Worm (Caenorhabditis elegans): ENCODE measurements around the gene F36H9.5.

The F36H9.5 gene

DNA sequence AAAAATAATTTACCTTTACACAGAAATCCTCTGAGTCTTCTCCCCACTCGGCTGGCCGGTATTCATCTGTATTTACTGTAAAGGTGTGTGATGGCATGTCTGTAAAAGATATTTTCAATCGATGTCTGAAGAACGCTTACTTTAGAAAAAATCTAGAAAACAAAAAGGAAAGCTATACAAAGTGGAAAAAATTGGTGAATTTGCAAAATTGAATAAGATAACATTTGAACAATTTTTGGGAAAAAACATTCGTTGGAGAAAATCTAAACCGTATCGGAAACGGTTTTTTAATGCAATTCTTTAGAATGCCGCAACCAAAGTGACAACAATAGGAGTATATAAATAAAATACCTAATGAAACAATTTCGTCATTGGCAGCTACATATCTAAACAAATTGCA, at the start of gene F36H9.5:
Gene F36H9.5, minus strand, starts transcription at position 101 of the 400 bp plus-strand sequence.
- no peak for TF ChIP-seq mab-5 (tag; optimal IDR thresholded peaks at IDR 0.05)
- TF ChIP-seq unc-55 (GFP tag; optimal IDR thresholded peaks at IDR 0.05) = no peak

DNA sequence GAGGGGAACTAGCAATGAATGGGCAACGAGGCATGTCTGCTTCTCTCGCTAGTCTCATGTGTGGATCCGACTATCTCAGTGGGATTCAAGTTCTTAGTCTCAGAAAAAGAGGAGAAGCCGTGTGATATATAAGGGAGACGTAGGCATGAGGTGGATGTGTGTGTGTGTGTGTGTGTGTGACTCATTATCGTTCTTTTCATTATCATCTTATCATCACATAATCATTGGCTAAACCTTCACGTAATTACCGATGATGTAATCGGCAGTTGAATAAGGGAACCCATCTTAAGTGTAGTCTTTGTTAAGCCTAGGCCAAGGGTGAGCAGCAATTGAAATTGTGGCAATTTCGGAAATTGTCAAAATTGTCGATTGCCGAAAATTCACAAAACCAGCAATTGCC, 48.2 kb upstream of the F36H9.5 start, which contains the start of gene Y32G9B.1:
Gene Y32G9B.1, minus strand, starts transcription at position 101 of the 400 bp plus-strand sequence.
- TF ChIP-seq R02D3.7 (tag; optimal IDR thresholded peaks at IDR 0.05) = no peak
- no peak for TF ChIP-seq ceh-82 (tag; optimal IDR thresholded peaks at IDR 0.05)
- TF ChIP-seq nhr-21 (tag; optimal IDR thresholded peaks at IDR 0.05) = peak; percentile 3
- TF ChIP-seq egl-27 (tag; optimal IDR thresholded peaks at IDR 0.05) = no peak
- no peak for TF ChIP-seq unc-39 (tag; optimal IDR thresholded peaks at IDR 0.05)
- TF ChIP-seq nhr-77 (tag; optimal IDR thresholded peaks at IDR 0.05) = no peak
- no peak for TF ChIP-seq nhr-129 (tag; optimal IDR thresholded peaks at IDR 0.05)
- no peak for TF ChIP-seq F13H6.1 (tag; optimal IDR thresholded peaks at IDR 0.05)
- no peak for TF ChIP-seq peb-1 (tag; optimal IDR thresholded peaks at IDR 0.05)
- no peak for TF ChIP-seq unc-62 (GFP tag; optimal IDR thresholded peaks at IDR 0.05)
- TF ChIP-seq fos-1 (tag; optimal IDR thresholded peaks at IDR 0.05) = peak; percentile 0
- no peak for TF ChIP-seq dmd-4 (tag; optimal IDR thresholded peaks at IDR 0.05)
- TF ChIP-seq mdl-1 (tag; optimal IDR thresholded peaks at IDR 0.05) = no peak
- no peak for TF ChIP-seq nhr-25 (tag; optimal IDR thresholded peaks at IDR 0.05)
- TF ChIP-seq elt-1 (tag; optimal IDR thresholded peaks at IDR 0.05) = no peak
- TF ChIP-seq nhr-23 (tag; optimal IDR thresholded peaks at IDR 0.05) = no peak
- TF ChIP-seq blmp-1 (tag; optimal IDR thresholded peaks at IDR 0.05; ENCODE audit: insufficient read depth) = peak; percentile 30

DNA sequence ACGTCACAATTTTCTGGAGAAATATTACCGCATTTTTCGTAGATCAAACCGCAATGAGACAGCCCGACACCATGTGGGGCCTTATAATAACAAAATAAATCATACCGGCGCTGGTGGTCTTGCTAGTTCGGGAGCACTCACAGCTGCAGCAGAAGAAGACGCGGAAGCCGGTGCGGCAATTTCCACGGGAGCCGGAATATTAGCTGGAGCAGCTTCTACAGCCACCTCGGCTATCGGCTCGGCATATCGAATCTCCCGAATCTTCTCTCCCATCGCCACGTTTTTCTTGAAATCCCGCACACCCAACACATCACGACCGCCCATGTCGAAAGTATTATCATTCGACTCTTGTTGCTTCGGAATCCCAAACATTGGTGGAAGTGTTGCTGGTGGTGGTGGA, 42.7 kb upstream of the F36H9.5 start:
- TF ChIP-seq C34F6.9 (tag; optimal IDR thresholded peaks at IDR 0.05) (no peak), peb-1 (tag; optimal IDR thresholded peaks at IDR 0.05) (no peak), ztf-1 (GFP tag; conservative IDR thresholded peaks at IDR 0.05) (no peak), aly-2 (tag; optimal IDR thresholded peaks at IDR 0.05) (no peak), nhr-77 (tag; optimal IDR thresholded peaks at IDR 0.05) (no peak), ama-1 (optimal IDR thresholded peaks at IDR 0.05) (no peak), lsy-2 (tag; optimal IDR thresholded peaks at IDR 0.05) (no peak), nhr-11 (tag; optimal IDR thresholded peaks at IDR 0.05) (no peak), F13H6.1 (tag; optimal IDR thresholded peaks at IDR 0.05) (no peak), crh-2 (tag; optimal IDR thresholded peaks at IDR 0.05) (no peak), ceh-16 (tag; optimal IDR thresholded peaks at IDR 0.05) (no peak), unc-39 (tag; optimal IDR thresholded peaks at IDR 0.05) (no peak), ztf-11 (tag; optimal IDR thresholded peaks at IDR 0.05) (no peak), nhr-25 (tag; optimal IDR thresholded peaks at IDR 0.05) (no peak), alr-1 (tag; optimal IDR thresholded peaks at IDR 0.05) (no peak), ceh-82 (tag; optimal IDR thresholded peaks at IDR 0.05) (no peak), sma-9 (GFP tag; optimal IDR thresholded peaks at IDR 0.05) (no peak), sma-9 (tag; optimal IDR thresholded peaks at IDR 0.05) (no peak)

DNA sequence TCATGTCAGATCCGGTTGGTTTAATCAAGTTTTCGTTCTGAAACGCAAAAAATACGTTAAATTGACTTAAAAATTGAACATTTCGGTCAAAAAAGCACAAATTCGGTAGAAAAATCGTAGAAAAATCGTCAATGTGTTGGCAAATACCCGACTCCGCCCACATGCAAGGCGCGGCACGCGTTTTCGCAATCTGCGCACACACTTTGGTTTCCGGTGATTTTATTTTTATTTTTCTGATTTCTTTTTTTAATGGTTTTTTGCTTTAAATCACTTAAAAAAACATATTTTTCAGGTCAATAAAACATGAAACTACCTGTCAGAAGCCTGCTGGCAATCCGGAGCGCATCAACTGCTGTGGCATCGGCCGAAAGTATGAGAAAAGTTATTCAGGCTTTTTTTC, 39.5 kb upstream of the F36H9.5 start, which contains the start of the genes gly-7 and mrpl-39:
Gene gly-7, minus strand, starts transcription at position 37 of the 400 bp plus-strand sequence.
Gene mrpl-39, plus strand, starts transcription at position 293 of the 400 bp plus-strand sequence.
- TF ChIP-seq mab-5 (tag; optimal IDR thresholded peaks at IDR 0.05) (no peak), elt-1 (tag; optimal IDR thresholded peaks at IDR 0.05) (no peak), unc-39 (tag; optimal IDR thresholded peaks at IDR 0.05) (no peak), alr-1 (tag; optimal IDR thresholded peaks at IDR 0.05) (no peak), sma-3 (GFP tag; optimal IDR thresholded peaks at IDR 0.05) (peak; percentile 23), ZK546.5 (tag; optimal IDR thresholded peaks at IDR 0.05) (no peak), nhr-11 (tag; optimal IDR thresholded peaks at IDR 0.05) (no peak), unc-55 (GFP tag; optimal IDR thresholded peaks at IDR 0.05) (peak; percentile 45), lin-13 (GFP tag; optimal IDR thresholded peaks at IDR 0.05) (no peak), C34F6.9 (tag; optimal IDR thresholded peaks at IDR 0.05) (peak; percentile 23), nhr-237 (tag; optimal IDR thresholded peaks at IDR 0.05) (no peak), snpc-4 (tag; optimal IDR thresholded peaks at IDR 0.05) (no peak), blmp-1 (tag; optimal IDR thresholded peaks at IDR 0.05; ENCODE audit: insufficient read depth) (no peak), ztf-11 (tag; optimal IDR thresholded peaks at IDR 0.05) (no peak), lsy-2 (tag; optimal IDR thresholded peaks at IDR 0.05) (peak in 1 of 2 experiments; percentile 35), peb-1 (tag; optimal IDR thresholded peaks at IDR 0.05) (no peak), F13H6.1 (tag; optimal IDR thresholded peaks at IDR 0.05) (peak; percentile 10), ztf-1 (GFP tag; conservative IDR thresholded peaks at IDR 0.05) (no peak), crh-2 (tag; optimal IDR thresholded peaks at IDR 0.05) (peak; percentile 34), nhr-129 (tag; optimal IDR thresholded peaks at IDR 0.05) (peak; percentile 30), dmd-4 (tag; optimal IDR thresholded peaks at IDR 0.05) (no peak), R02D3.7 (tag; optimal IDR thresholded peaks at IDR 0.05) (no peak), gmeb-1 (tag; optimal IDR thresholded peaks at IDR 0.05) (peak; percentile 56), nhr-77 (tag; optimal IDR thresholded peaks at IDR 0.05) (no peak), lin-11 (tag; optimal IDR thresholded peaks at IDR 0.05) (peak; percentile 48), mbf-1 (tag; optimal IDR thresholded peaks at IDR 0.05) (no peak), ceh-82 (tag; optimal IDR thresholded peaks at IDR 0.05) (no peak)
